Fruit fly (Drosophila melanogaster) whole organism, embryonic: ENCODE results near the gene CG33631.
A peak's percentile ranks its signal among the peaks of the same experiment; 100 is the strongest.

ENCODE experiments used
- Antp ChIP-seq: fragments of 200-800 bp; sonication (Bioruptor generic); optimal IDR thresholded peaks from 3 replicates; lab custom pipeline; 2016; ENCODE audit warnings: missing biosample characterization, missing genetic modification characterization
- BtbVII ChIP-seq: fragments of 200-800 bp; sonication (Bioruptor generic); optimal IDR thresholded peaks from 3 replicates; lab custom pipeline; 2017; ENCODE audit warnings: missing biosample characterization, mild to moderate bottlenecking, missing genetic modification characterization
- CG10147 ChIP-seq: fragments of 200-800 bp; sonication (Bioruptor generic); optimal IDR thresholded peaks from 2 replicates; lab custom pipeline; 2019; ENCODE audit warnings: missing biosample characterization, mild to moderate bottlenecking, missing genetic modification characterization, moderate library complexity
- CG10267 ChIP-seq: fragments of 200-800 bp; sonication (Bioruptor generic); optimal IDR thresholded peaks from 2 replicates; lab custom pipeline; 2018; ENCODE audit warnings: missing biosample characterization, mild to moderate bottlenecking, missing genetic modification characterization, moderate library complexity
- CG10274 ChIP-seq: fragments of 200-800 bp; sonication (Bioruptor generic); optimal IDR thresholded peaks from 3 replicates; lab custom pipeline; 2017; ENCODE audit warnings: missing biosample characterization, mild to moderate bottlenecking, missing genetic modification characterization
- CG13123 ChIP-seq: fragments of 200-800 bp; sonication (Bioruptor generic); optimal IDR thresholded peaks from 2 replicates; lab custom pipeline; 2016; ENCODE audit warnings: missing biosample characterization, missing genetic modification characterization
- CG13624 ChIP-seq: fragments of 200-800 bp; sonication (Bioruptor generic); optimal IDR thresholded peaks from 2 replicates; lab custom pipeline; 2016; ENCODE audit warnings: missing biosample characterization, missing genetic modification characterization
- CG13894 ChIP-seq: fragments of 200-800 bp; sonication (Bioruptor generic); optimal IDR thresholded peaks from 3 replicates; lab custom pipeline; 2018; ENCODE audit warnings: missing biosample characterization, mild to moderate bottlenecking, missing genetic modification characterization, moderate library complexity
- CG14667 ChIP-seq: fragments of 200-800 bp; sonication (Bioruptor generic); IDR thresholded peaks from 2 replicates; pipeline ENCODE4 v1.3.6; 2022; ENCODE audit warnings: missing biosample characterization, missing genetic modification characterization
- CG15011 ChIP-seq: fragments of 200-800 bp; sonication (Bioruptor generic); optimal IDR thresholded peaks from 3 replicates; lab custom pipeline; 2018; ENCODE audit warnings: missing biosample characterization, mild to moderate bottlenecking, missing genetic modification characterization
- CG17328 ChIP-seq: fragments of 200-800 bp; sonication (Bioruptor generic); IDR thresholded peaks from 2 replicates; pipeline ENCODE4 v1.3.6; 2022; ENCODE audit warnings: missing biosample characterization, missing genetic modification characterization
- CG17612 ChIP-seq: fragments of 200-800 bp; sonication (Bioruptor generic); IDR thresholded peaks from 2 replicates; pipeline ENCODE4 v1.3.6; 2022; ENCODE audit warnings: missing biosample characterization, missing genetic modification characterization
- CG17802 ChIP-seq: fragments of 200-800 bp; sonication (Bioruptor generic); optimal IDR thresholded peaks from 2 replicates; lab custom pipeline; 2018; ENCODE audit warnings: missing biosample characterization, mild to moderate bottlenecking, missing genetic modification characterization, moderate library complexity
- CG17912 ChIP-seq: fragments of 200-800 bp; sonication (Bioruptor generic); optimal IDR thresholded peaks from 2 replicates; lab custom pipeline; 2018; ENCODE audit warnings: missing biosample characterization, mild to moderate bottlenecking, missing genetic modification characterization
- CG18599 ChIP-seq: fragments of 200-800 bp; sonication (Bioruptor generic); optimal IDR thresholded peaks from 3 replicates; lab custom pipeline; 2017; ENCODE audit warnings: missing biosample characterization, missing genetic modification characterization, mild to moderate bottlenecking, moderate library complexity, missing genetic modification reagents
- CG30403 ChIP-seq: fragments of 200-800 bp; sonication (Bioruptor generic); optimal IDR thresholded peaks from 3 replicates; lab custom pipeline; 2016; ENCODE audit warnings: missing biosample characterization, missing genetic modification characterization
- CG31224 ChIP-seq: fragments of 200-800 bp; sonication (Bioruptor generic); IDR thresholded peaks from 2 replicates; pipeline ENCODE4 v1.3.6; 2022; ENCODE audit warnings: missing biosample characterization, missing genetic modification characterization
- CG31441 ChIP-seq: fragments of 200-800 bp; sonication (Bioruptor generic); IDR thresholded peaks from 2 replicates; pipeline ENCODE4 v1.3.6; 2022; ENCODE audit warnings: missing biosample characterization, missing genetic modification characterization
- CG34224 ChIP-seq: fragments of 200-800 bp; sonication (Bioruptor generic); IDR thresholded peaks from 3 replicates; pipeline ENCODE4 v1.3.6; 2022; ENCODE audit warnings: missing biosample characterization, missing genetic modification characterization; ENCODE audit not compliant: partially characterized antibody
- CG42726 ChIP-seq: fragments of 200-800 bp; sonication (Bioruptor generic); IDR thresholded peaks from 2 replicates; pipeline ENCODE4 v1.3.6; 2022; ENCODE audit warnings: missing biosample characterization, missing genetic modification characterization; ENCODE audit not compliant: partially characterized antibody
- CG4360 ChIP-seq: fragments of 200-800 bp; sonication (Bioruptor generic); IDR thresholded peaks from 2 replicates; pipeline ENCODE4 v1.3.6; 2022; ENCODE audit warnings: missing biosample characterization, missing genetic modification characterization
- CG6654 ChIP-seq: fragments of 200-800 bp; sonication (Bioruptor generic); optimal IDR thresholded peaks from 2 replicates; lab custom pipeline; 2017; ENCODE audit warnings: missing biosample characterization, mild to moderate bottlenecking, missing genetic modification characterization
- CG6683 ChIP-seq: fragments of 200-800 bp; sonication (Bioruptor generic); optimal IDR thresholded peaks from 2 replicates; lab custom pipeline; 2017; ENCODE audit warnings: missing biosample characterization, mild to moderate bottlenecking, missing genetic modification characterization, missing genetic modification reagents
- CG8290 ChIP-seq, 3 experiments: fragments of 200-800 bp; sonication (Bioruptor generic); optimal IDR thresholded peaks; 2 replicates each; lab custom pipeline; 2016 to 2019; ENCODE audit warnings: missing biosample characterization in 3 of 3, missing genetic modification characterization in 3 of 3, mild to moderate bottlenecking in 2 of 3, moderate library complexity in 1 of 3
- D19B ChIP-seq: fragments of 200-800 bp; sonication (Bioruptor generic); optimal IDR thresholded peaks from 2 replicates; lab custom pipeline; 2017; ENCODE audit warnings: missing biosample characterization, mild to moderate bottlenecking, missing genetic modification characterization
- Deaf1 ChIP-seq: fragments of 200-800 bp; optimal IDR thresholded peaks from 3 replicates; lab custom pipeline; 2019; ENCODE audit warnings: missing biosample characterization, mild to moderate bottlenecking, missing genetic modification characterization, moderate library complexity
- Dref ChIP-seq: fragments of 200-800 bp; sonication (Bioruptor generic); IDR thresholded peaks from 2 replicates; pipeline ENCODE4 v1.3.6; 2022; ENCODE audit warnings: missing biosample characterization, missing genetic modification characterization
- Ets65A ChIP-seq: fragments of 200-800 bp; sonication (Bioruptor generic); peaks from one replicate; lab custom pipeline; 2016; ENCODE audit warnings: missing biosample characterization, missing genetic modification characterization
- HLHmδ ChIP-seq: fragments of 200-800 bp; sonication (Bioruptor generic); optimal IDR thresholded peaks from 2 replicates; lab custom pipeline; 2018; ENCODE audit warnings: missing biosample characterization, mild to moderate bottlenecking, missing genetic modification characterization, moderate library complexity
- Hmr ChIP-seq: fragments of 200-800 bp; sonication (Bioruptor generic); optimal IDR thresholded peaks from 3 replicates; lab custom pipeline; 2017; ENCODE audit warnings: mild to moderate bottlenecking, missing biosample characterization, missing genetic modification reagents, missing genetic modification characterization
- Hr78 ChIP-seq, 2 experiments: fragments of 200-800 bp in 1 of 2; fragments of >200 bp in 1 of 2; sonication (Bioruptor generic) in 1 of 2; optimal IDR thresholded peaks; 2 replicates each; lab custom pipeline; 2017 to 2019; ENCODE audit warnings: missing biosample characterization in 2 of 2, missing genetic modification characterization in 2 of 2, mild to moderate bottlenecking in 1 of 2, moderate library complexity in 1 of 2
- Mad ChIP-seq: fragments of 200-800 bp; sonication (Bioruptor generic); optimal IDR thresholded peaks from 2 replicates; lab custom pipeline; 2016; ENCODE audit warnings: missing biosample characterization, missing genetic modification characterization
- Max ChIP-seq: fragments of 200-800 bp; sonication (Bioruptor generic); optimal IDR thresholded peaks from 2 replicates; lab custom pipeline; 2016; ENCODE audit warnings: missing biosample characterization, mild to moderate bottlenecking, missing genetic modification characterization
- NC2β ChIP-seq: fragments of 200-800 bp; sonication (Bioruptor generic); optimal IDR thresholded peaks from 2 replicates; lab custom pipeline; 2016; ENCODE audit warnings: missing biosample characterization, missing genetic modification characterization
- Nf-YA ChIP-seq: fragments of 200-800 bp; sonication (Bioruptor generic); IDR thresholded peaks from 2 replicates; pipeline ENCODE4 v1.3.6; 2022; ENCODE audit warnings: missing biosample characterization, missing genetic modification characterization
- Optix ChIP-seq: fragments of 200-800 bp; sonication (Bioruptor generic); IDR thresholded peaks from 3 replicates; pipeline ENCODE4 v1.3.6; 2022; ENCODE audit warnings: missing biosample characterization, missing genetic modification characterization
- PHDP ChIP-seq: fragments of 200-800 bp; sonication (Bioruptor generic); optimal IDR thresholded peaks from 3 replicates; lab custom pipeline; 2018; ENCODE audit warnings: missing biosample characterization, mild to moderate bottlenecking, missing genetic modification characterization, moderate library complexity
- Rfx ChIP-seq: fragments of 200-800 bp; sonication (Bioruptor generic); IDR thresholded peaks from 2 replicates; pipeline ENCODE4 v1.3.6; 2022; ENCODE audit warnings: missing biosample characterization, missing genetic modification characterization
- Sox100B ChIP-seq: fragments of 200-800 bp; sonication (Bioruptor generic); optimal IDR thresholded peaks from 3 replicates; lab custom pipeline; 2018; ENCODE audit warnings: missing biosample characterization, mild to moderate bottlenecking, missing genetic modification characterization
- cwo ChIP-seq: fragments of 200-800 bp; sonication (Bioruptor generic); optimal IDR thresholded peaks from 3 replicates; lab custom pipeline; 2017; ENCODE audit warnings: missing biosample characterization, missing genetic modification characterization, mild to moderate bottlenecking, moderate library complexity, missing genetic modification reagents
- disco-r ChIP-seq: fragments of 200-800 bp; sonication (Bioruptor generic); optimal IDR thresholded peaks from 2 replicates; lab custom pipeline; 2016; ENCODE audit warnings: missing biosample characterization, missing genetic modification characterization
- fd3F ChIP-seq: fragments of 200-800 bp; sonication (Bioruptor generic); optimal IDR thresholded peaks from 2 replicates; lab custom pipeline; 2018; ENCODE audit warnings: missing biosample characterization, mild to moderate bottlenecking, missing genetic modification characterization, moderate library complexity
- fd64A ChIP-seq: fragments of 200-800 bp; sonication (Bioruptor generic); optimal IDR thresholded peaks from 3 replicates; lab custom pipeline; 2018; ENCODE audit warnings: missing biosample characterization, mild to moderate bottlenecking, missing genetic modification characterization
- gro ChIP-seq: fragments of 200-800 bp; sonication (Bioruptor generic); optimal IDR thresholded peaks from 2 replicates; lab custom pipeline; 2016; ENCODE audit warnings: missing biosample characterization, missing genetic modification characterization
- gsb-n ChIP-seq: fragments of 200-800 bp; sonication (Bioruptor generic); optimal IDR thresholded peaks from 3 replicates; lab custom pipeline; 2018; ENCODE audit warnings: missing biosample characterization, mild to moderate bottlenecking, missing genetic modification characterization
- hth ChIP-seq: fragments of >200 bp; optimal IDR thresholded peaks from 2 replicates; lab custom pipeline; 2017; ENCODE audit warnings: inconsistent platforms
- sd ChIP-seq: fragments of 200-800 bp; sonication (Bioruptor generic); optimal IDR thresholded peaks from 3 replicates; lab custom pipeline; 2018; ENCODE audit warnings: missing biosample characterization, mild to moderate bottlenecking, missing genetic modification characterization, moderate library complexity
- sim ChIP-seq: fragments of 200-800 bp; sonication (Bioruptor generic); IDR thresholded peaks from 2 replicates; pipeline ENCODE4 v1.3.6; 2022; ENCODE audit warnings: missing biosample characterization, missing genetic modification characterization
- sisA ChIP-seq: fragments of 200-800 bp; sonication (Bioruptor generic); IDR thresholded peaks from 2 replicates; pipeline ENCODE4 v1.3.6; 2022; ENCODE audit warnings: missing biosample characterization, missing genetic modification characterization
- sug ChIP-seq: fragments of 200-800 bp; optimal IDR thresholded peaks from 2 replicates; lab custom pipeline; 2019; ENCODE audit warnings: missing biosample characterization, mild to moderate bottlenecking, missing genetic modification characterization, moderate library complexity
- zf30C ChIP-seq: fragments of 200-800 bp; sonication (Bioruptor generic); optimal IDR thresholded peaks from 3 replicates; lab custom pipeline; 2018; ENCODE audit warnings: missing biosample characterization, mild to moderate bottlenecking, missing genetic modification characterization

Gene CG33631

dm6 chr3R:10099401-10099848, 35.6 kb downstream of the CG33631 start (continued):
- TF ChIP-seq sug: peak; percentile 92
- no peak for TF ChIP-seq CG8290 (GFP tag; optimal IDR thresholded peaks at IDR 0.05; lab: Kevin White, UChicago)
- peak in 1 of 2 experiments; percentile 46 for TF ChIP-seq CG8290 (tag; optimal IDR thresholded peaks at IDR 0.05; lab: Kevin White, UChicago)
- no peak for TF ChIP-seq sim
- TF ChIP-seq gsb-n: no peak
- TF ChIP-seq PHDP (tag; lab: Kevin White, UChicago): no peak
- no peak for TF ChIP-seq CG6654 (GFP tag; lab: Kevin White, UChicago)
- TF ChIP-seq Dref (GFP tag; lab: Robert Waterston, UW): no peak
- TF ChIP-seq Antp (GFP tag; lab: Kevin White, UChicago): no peak
- TF ChIP-seq CG17328: no peak
- TF ChIP-seq disco-r (GFP tag; lab: Kevin White, UChicago): no peak
- no peak for TF ChIP-seq CG10274 (GFP tag; lab: Kevin White, UChicago)
- TF ChIP-seq CG31224 (GFP tag; lab: Robert Waterston, UW): no peak
- TF ChIP-seq Mad: no peak
- TF ChIP-seq CG13624: no peak
- peak in 1 of 2 experiments; percentile 94 for TF ChIP-seq Hr78 (GFP tag; optimal IDR thresholded peaks at IDR 0.05; lab: Kevin White, UChicago)
- no peak for TF ChIP-seq HLHmδ (GFP tag; lab: Kevin White, UChicago)
- no peak for TF ChIP-seq fd3F
- no peak for TF ChIP-seq CG4360 (GFP tag; lab: Robert Waterston, UW)
- TF ChIP-seq Max (GFP tag; lab: Kevin White, UChicago): no peak
- TF ChIP-seq Deaf1 (tag; lab: Kevin White, UChicago): peak; percentile 83
- TF ChIP-seq Ets65A: no peak
- TF ChIP-seq Rfx (GFP tag; lab: Robert Waterston, UW): no peak
- no peak for TF ChIP-seq CG13894 (tag; lab: Kevin White, UChicago)
- no peak for TF ChIP-seq D19B (GFP tag; lab: Kevin White, UChicago)
- peak; percentile 74 for TF ChIP-seq cwo (GFP tag; lab: Kevin White, UChicago)
- TF ChIP-seq CG13123 (GFP tag; lab: Kevin White, UChicago): no peak
- no peak for TF ChIP-seq CG10147
- TF ChIP-seq CG10267 (tag; lab: Kevin White, UChicago): no peak
- TF ChIP-seq fd64A (GFP tag; lab: Kevin White, UChicago): no peak
- TF ChIP-seq gro (GFP tag; lab: Kevin White, UChicago): peak; percentile 9
- TF ChIP-seq CG18599 (GFP tag; lab: Kevin White, UChicago): peak; percentile 32
- no peak for TF ChIP-seq CG17612 (GFP tag; lab: Robert Waterston, UW)
- TF ChIP-seq sisA (GFP tag; lab: Robert Waterston, UW): no peak
- no peak for TF ChIP-seq BtbVII (GFP tag; lab: Kevin White, UChicago)
- TF ChIP-seq CG34224 (GFP tag; lab: Robert Waterston, UW): no peak
- TF ChIP-seq sd (tag; lab: Kevin White, UChicago): peak; percentile 55
- TF ChIP-seq CG6683 (GFP tag; lab: Kevin White, UChicago): no peak
- TF ChIP-seq Nf-YA: 0 out of 2 replicates have a peak, but pooled peaks have one; percentile 20
- no peak for TF ChIP-seq Hmr (GFP tag; lab: Kevin White, UChicago)
- no peak for TF ChIP-seq zf30C (GFP tag; lab: Kevin White, UChicago)
- no peak for TF ChIP-seq CG17802 (tag; lab: Kevin White, UChicago)
- TF ChIP-seq CG31441: no peak
- TF ChIP-seq NC2β: no peak
- TF ChIP-seq CG17912: no peak
- no peak for TF ChIP-seq CG30403 (GFP tag; lab: Kevin White, UChicago)
- TF ChIP-seq CG42726 (GFP tag; lab: Robert Waterston, UW): no peak
- no peak for TF ChIP-seq CG15011 (GFP tag; lab: Kevin White, UChicago)
- no peak for TF ChIP-seq Sox100B (GFP tag; lab: Kevin White, UChicago)
- TF ChIP-seq CG14667 (GFP tag; lab: Robert Waterston, UW): no peak
- no peak for TF ChIP-seq Optix
- TF ChIP-seq hth (lab: Kevin White, UChicago): no peak
